Worm (Caenorhabditis elegans) whole organism, late embryonic: ENCODE data around the gene K03A11.6.

Experiments
- C38D4.7 ChIP-seq: fragments of 200-800 bp; sonication (Bioruptor generic); optimal IDR thresholded peaks from 2 replicates; lab custom pipeline; 2018; ENCODE audit warnings: mild to moderate bottlenecking, missing genetic modification characterization, moderate library complexity, missing compliant biosample characterization
- F13H6.1 ChIP-seq: sonication (generic microtip); optimal IDR thresholded peaks from 2 replicates; lab custom pipeline; 2016; ENCODE audit warnings: missing genetic modification characterization, missing compliant biosample characterization
- Y22D7AL.16 ChIP-seq: sonication (generic microtip); optimal IDR thresholded peaks from 2 replicates; lab custom pipeline; 2016; ENCODE audit warnings: missing genetic modification characterization, missing compliant biosample characterization
- ama-1 ChIP-seq: fragments of 150-350 bp; optimal IDR thresholded peaks from 2 replicates; lab custom pipeline; 2014
- ceh-9 ChIP-seq: sonication (generic microtip); optimal IDR thresholded peaks from 2 replicates; lab custom pipeline; 2016; ENCODE audit warnings: mild to moderate bottlenecking, missing genetic modification characterization, inconsistent platforms, missing compliant biosample characterization
- fkh-10 ChIP-seq: fragments of 150-350 bp; optimal IDR thresholded peaks from 2 replicates; lab custom pipeline; 2014; ENCODE audit warnings: missing biosample characterization, missing genetic modification reagents, missing genetic modification characterization
- npax-4 ChIP-seq: sonication (generic microtip); optimal IDR thresholded peaks from 2 replicates; lab custom pipeline; 2016; ENCODE audit warnings: missing genetic modification characterization, missing compliant biosample characterization
- pha-4 ChIP-seq: fragments of 150-350 bp; optimal IDR thresholded peaks from 2 replicates; lab custom pipeline; 2018; ENCODE audit warnings: missing biosample characterization, missing genetic modification reagents, missing genetic modification characterization
- pqm-1 ChIP-seq: sonication (generic microtip); optimal IDR thresholded peaks from 2 replicates; lab custom pipeline; 2016; ENCODE audit warnings: missing genetic modification characterization, missing compliant biosample characterization
- unc-55 ChIP-seq: sonication (generic microtip); optimal IDR thresholded peaks from 2 replicates; lab custom pipeline; 2017; ENCODE audit warnings: missing biosample characterization, missing genetic modification reagents, missing genetic modification characterization
- unc-86 ChIP-seq: sonication (generic microtip); optimal IDR thresholded peaks from 2 replicates; lab custom pipeline; 2016; ENCODE audit warnings: missing genetic modification characterization, missing compliant biosample characterization

- no peak for TF ChIP-seq pqm-1 (tag; lab: Kevin White, UChicago)
- TF ChIP-seq F13H6.1: no peak
- no peak for TF ChIP-seq unc-55 (GFP tag; lab: Kevin White, UChicago)
- no peak for TF ChIP-seq ama-1 (lab: Kevin White, UChicago)
- TF ChIP-seq fkh-10 (GFP tag; lab: Kevin White, UChicago): no peak
- TF ChIP-seq Y22D7AL.16 (tag; lab: Kevin White, UChicago): no peak
- no peak for TF ChIP-seq npax-4 (tag; lab: Kevin White, UChicago)
- no peak for TF ChIP-seq pha-4 (tag; lab: Kevin White, UChicago)
- TF ChIP-seq ceh-9: no peak
- no peak for TF ChIP-seq C38D4.7 (GFP tag; lab: Kevin White, UChicago)
- TF ChIP-seq unc-86 (tag; lab: Kevin White, UChicago): no peak
Measured at ce11 chrX:13009645-13010044, 46.0 kb upstream of the K03A11.6 start.
